Worm (Caenorhabditis elegans) whole organism, L1 larva: ENCODE data around the gene Y34B4A.10.

Experiments
- C16A3.4 ChIP-seq: fragments of 150-350 bp; optimal IDR thresholded peaks from 2 replicates; lab custom pipeline; 2014; ENCODE audit warnings: missing biosample characterization, missing genetic modification characterization
- Y116A8C.19 ChIP-seq: sonication (generic microtip); optimal IDR thresholded peaks from 2 replicates; lab custom pipeline; 2016; ENCODE audit warnings: missing compliant biosample characterization, missing genetic modification characterization, borderline replicate concordance
- alr-1 ChIP-seq: fragments of 200-800 bp; sonication (Bioruptor generic); optimal IDR thresholded peaks from 2 replicates; lab custom pipeline; 2018; ENCODE audit warnings: borderline replicate concordance, mild to moderate bottlenecking, missing genetic modification characterization, missing compliant biosample characterization
- aly-2 ChIP-seq: fragments of 150-350 bp; optimal IDR thresholded peaks from 2 replicates; lab custom pipeline; 2014; ENCODE audit warnings: missing biosample characterization, missing genetic modification characterization
- ceh-8 ChIP-seq: fragments of 200-800 bp; sonication (Bioruptor generic); optimal IDR thresholded peaks from 2 replicates; lab custom pipeline; 2018; ENCODE audit warnings: mild to moderate bottlenecking, missing genetic modification characterization, moderate library complexity, missing compliant biosample characterization
- ceh-88 ChIP-seq: fragments of 200-800 bp; sonication (Bioruptor generic); IDR thresholded peaks from 2 replicates; pipeline ENCODE4 v1.3.6; 2022; ENCODE audit warnings: missing genetic modification characterization, missing compliant biosample characterization
- ceh-90 ChIP-seq: sonication (generic microtip); optimal IDR thresholded peaks from 2 replicates; lab custom pipeline; 2016; ENCODE audit warnings: missing genetic modification characterization, missing compliant biosample characterization
- dsc-1 ChIP-seq: sonication (generic microtip); optimal IDR thresholded peaks from 2 replicates; lab custom pipeline; 2016; ENCODE audit warnings: mild to moderate bottlenecking, missing genetic modification characterization, missing compliant biosample characterization
- efl-1 ChIP-seq, 4 experiments: fragments of 150-350 bp; optimal IDR thresholded peaks in 3 of 4; peaks in 1 of 4; 1 replicate in 1 of 4; 2 replicates in 3 of 4; lab custom pipeline; 2014; ENCODE audit warnings: missing biosample characterization in 2 of 4, missing genetic modification characterization in 2 of 4, missing genetic modification reagents in 2 of 4
- egl-27 ChIP-seq, 2 experiments: fragments of 150-350 bp in 1 of 2; sonication (generic microtip); optimal IDR thresholded peaks; 3 replicates each; lab custom pipeline; 2017 to 2018; ENCODE audit warnings: missing biosample characterization in 2 of 2, missing genetic modification characterization in 2 of 2, missing genetic modification reagents in 2 of 2
- elt-2 ChIP-seq: sonication (generic microtip); optimal IDR thresholded peaks from 2 replicates; lab custom pipeline; 2016; ENCODE audit warnings: missing genetic modification characterization, mild to moderate bottlenecking, inconsistent platforms, missing compliant biosample characterization, missing genetic modification reagents
- elt-3 ChIP-seq, 6 experiments: fragments of 150-350 bp in 1 of 6; sonication (generic microtip); optimal IDR thresholded peaks; 2 replicates each; lab custom pipeline; 2017 to 2018; ENCODE audit warnings: missing biosample characterization in 6 of 6, missing genetic modification characterization in 6 of 6, inconsistent platforms in 1 of 6
- fkh-4 ChIP-seq: sonication (generic microtip); optimal IDR thresholded peaks from 2 replicates; lab custom pipeline; 2016; ENCODE audit warnings: missing compliant biosample characterization, missing genetic modification characterization, borderline replicate concordance
- grh-1 ChIP-seq: fragments of 200-800 bp; sonication (Bioruptor generic); IDR thresholded peaks from 2 replicates; pipeline ENCODE4 v1.3.6; 2022; ENCODE audit warnings: missing genetic modification reagents, missing genetic modification characterization, missing compliant biosample characterization
- hlh-17 ChIP-seq: fragments of 200-800 bp; sonication (Bioruptor generic); optimal IDR thresholded peaks from 2 replicates; lab custom pipeline; 2018; ENCODE audit warnings: missing genetic modification characterization, mild to moderate bottlenecking, missing compliant biosample characterization, moderate library complexity, borderline replicate concordance
- hlh-4 ChIP-seq: sonication (generic microtip); optimal IDR thresholded peaks from 2 replicates; lab custom pipeline; 2016; ENCODE audit warnings: mild to moderate bottlenecking, missing genetic modification characterization, missing compliant biosample characterization
- hpl-2 ChIP-seq: fragments of 150-350 bp; optimal IDR thresholded peaks from 2 replicates; lab custom pipeline; 2014; ENCODE audit warnings: missing biosample characterization, missing genetic modification reagents, missing genetic modification characterization
- irx-1 ChIP-seq: sonication (generic microtip); optimal IDR thresholded peaks from 2 replicates; lab custom pipeline; 2016; ENCODE audit warnings: missing genetic modification characterization, missing compliant biosample characterization
- isw-1 ChIP-seq: fragments of 200-800 bp; sonication (Bioruptor generic); IDR thresholded peaks from 2 replicates; pipeline ENCODE4 v1.3.6; 2022; ENCODE audit warnings: missing genetic modification characterization, missing compliant biosample characterization
- jun-1 ChIP-seq: fragments of 150-350 bp; optimal IDR thresholded peaks from 2 replicates; lab custom pipeline; 2014; ENCODE audit warnings: missing biosample characterization, missing genetic modification reagents, missing genetic modification characterization
- lin-14 ChIP-seq: fragments of 200-800 bp; sonication (Bioruptor generic); optimal IDR thresholded peaks from 2 replicates; lab custom pipeline; 2018; ENCODE audit warnings: mild to moderate bottlenecking, missing genetic modification characterization, moderate library complexity, missing compliant biosample characterization
- lin-15B ChIP-seq: fragments of 150-350 bp; sonication (generic microtip); optimal IDR thresholded peaks from 3 replicates; lab custom pipeline; 2014; ENCODE audit warnings: missing biosample characterization, missing genetic modification characterization
- lir-3 ChIP-seq: sonication (generic microtip); optimal IDR thresholded peaks from 2 replicates; lab custom pipeline; 2016; ENCODE audit warnings: mild to moderate bottlenecking, missing genetic modification characterization, moderate library complexity, missing compliant biosample characterization; ENCODE audit not compliant: poor library complexity
- lsy-2 ChIP-seq, 2 experiments: fragments of 150-350 bp; optimal IDR thresholded peaks; 2 replicates each; lab custom pipeline; 2014; ENCODE audit warnings: missing biosample characterization in 2 of 2, missing genetic modification characterization in 2 of 2
- mab-9 ChIP-seq: fragments of 200-800 bp; sonication (Bioruptor generic); IDR thresholded peaks from 2 replicates; pipeline ENCODE4 v1.3.6; 2022; ENCODE audit warnings: missing genetic modification reagents, missing genetic modification characterization, missing compliant biosample characterization
- mef-2 ChIP-seq: fragments of 150-350 bp; optimal IDR thresholded peaks from 2 replicates; lab custom pipeline; 2014; ENCODE audit warnings: missing biosample characterization, missing genetic modification characterization
- mep-1 ChIP-seq: fragments of 150-350 bp; optimal IDR thresholded peaks from 2 replicates; lab custom pipeline; 2014; ENCODE audit warnings: missing biosample characterization, missing genetic modification characterization
- nhr-11 ChIP-seq: fragments of 150-350 bp; optimal IDR thresholded peaks from 2 replicates; lab custom pipeline; 2014; ENCODE audit warnings: missing biosample characterization, missing genetic modification characterization
- nhr-12 ChIP-seq: sonication (generic microtip); optimal IDR thresholded peaks from 2 replicates; lab custom pipeline; 2017; ENCODE audit warnings: missing biosample characterization, missing genetic modification characterization
- nhr-19 ChIP-seq: fragments of 200-800 bp; sonication (Bioruptor generic); conservative IDR thresholded peaks from 2 replicates; pipeline ENCODE4 v1.3.6; 2022; ENCODE audit warnings: missing genetic modification characterization, missing compliant biosample characterization
- nhr-20 ChIP-seq: sonication (generic microtip); optimal IDR thresholded peaks from 2 replicates; lab custom pipeline; 2016; ENCODE audit warnings: mild to moderate bottlenecking, missing genetic modification characterization, missing compliant biosample characterization
- nhr-237 ChIP-seq: fragments of 150-350 bp; optimal IDR thresholded peaks from 2 replicates; lab custom pipeline; 2014; ENCODE audit warnings: missing biosample characterization, missing genetic modification characterization
- nhr-28 ChIP-seq: fragments of 150-350 bp; optimal IDR thresholded peaks from 2 replicates; lab custom pipeline; 2014; ENCODE audit warnings: missing biosample characterization, missing genetic modification characterization
- nhr-47 ChIP-seq: sonication (generic microtip); optimal IDR thresholded peaks from 2 replicates; lab custom pipeline; 2016; ENCODE audit warnings: mild to moderate bottlenecking, missing genetic modification characterization, moderate library complexity, missing compliant biosample characterization
- nhr-71 ChIP-seq: sonication (generic microtip); optimal IDR thresholded peaks from 2 replicates; lab custom pipeline; 2016; ENCODE audit warnings: mild to moderate bottlenecking, missing genetic modification characterization, moderate library complexity, missing compliant biosample characterization
- nhr-77 ChIP-seq: fragments of 150-350 bp; optimal IDR thresholded peaks from 2 replicates; lab custom pipeline; 2014; ENCODE audit warnings: missing biosample characterization, missing genetic modification characterization
- nhr-84 ChIP-seq: sonication (generic microtip); optimal IDR thresholded peaks from 2 replicates; lab custom pipeline; 2017; ENCODE audit warnings: missing biosample characterization, missing genetic modification characterization
- nhr-85 ChIP-seq: sonication (generic microtip); peaks from one replicate; lab custom pipeline; 2016; ENCODE audit warnings: missing genetic modification characterization, inconsistent platforms, missing compliant biosample characterization
- pag-3 ChIP-seq: sonication (generic microtip); optimal IDR thresholded peaks from 2 replicates; lab custom pipeline; 2017; ENCODE audit warnings: missing genetic modification characterization, mild to moderate bottlenecking, missing compliant biosample characterization, antibody characterized with exemption, borderline replicate concordance; ENCODE audit not compliant: insufficient read depth
- pax-3 ChIP-seq: fragments of 200-800 bp; sonication (Bioruptor generic); optimal IDR thresholded peaks from 2 replicates; lab custom pipeline; 2018; ENCODE audit warnings: mild to moderate bottlenecking, missing genetic modification characterization, moderate library complexity, missing compliant biosample characterization
- pqm-1 ChIP-seq: sonication (generic microtip); optimal IDR thresholded peaks from 3 replicates; lab custom pipeline; 2017; ENCODE audit warnings: missing biosample characterization, missing genetic modification characterization
- rnt-1 ChIP-seq: sonication (generic microtip); optimal IDR thresholded peaks from 2 replicates; lab custom pipeline; 2016; ENCODE audit warnings: mild to moderate bottlenecking, missing genetic modification characterization, moderate library complexity, missing compliant biosample characterization
- sox-4 ChIP-seq: sonication (generic microtip); optimal IDR thresholded peaks from 2 replicates; lab custom pipeline; 2016; ENCODE audit warnings: missing genetic modification characterization, missing compliant biosample characterization
- sptf-1 ChIP-seq: fragments of 150-350 bp; optimal IDR thresholded peaks from 2 replicates; lab custom pipeline; 2014; ENCODE audit warnings: missing biosample characterization, missing genetic modification characterization
- swsn-7 ChIP-seq: sonication (generic microtip); optimal IDR thresholded peaks from 2 replicates; lab custom pipeline; 2016; ENCODE audit warnings: missing genetic modification characterization, missing compliant biosample characterization
- tbx-2 ChIP-seq: sonication (generic microtip); optimal IDR thresholded peaks from 2 replicates; lab custom pipeline; 2016; ENCODE audit warnings: missing genetic modification characterization, missing compliant biosample characterization
- tlp-1 ChIP-seq: fragments of 150-350 bp; optimal IDR thresholded peaks from 2 replicates; lab custom pipeline; 2014; ENCODE audit warnings: missing biosample characterization, missing genetic modification characterization
- unc-62 ChIP-seq: fragments of 150-350 bp; optimal IDR thresholded peaks from 2 replicates; lab custom pipeline; 2014; ENCODE audit warnings: missing biosample characterization, missing genetic modification reagents, missing genetic modification characterization
- unc-86 ChIP-seq: sonication (generic microtip); optimal IDR thresholded peaks from 2 replicates; lab custom pipeline; 2016; ENCODE audit warnings: missing genetic modification characterization, missing compliant biosample characterization
- unc-98 ChIP-seq: fragments of 200-800 bp; sonication (Bioruptor generic); IDR thresholded peaks from 2 replicates; pipeline ENCODE4 v1.3.6; 2022; ENCODE audit warnings: missing genetic modification characterization, missing compliant biosample characterization
- zag-1 ChIP-seq: fragments of 150-350 bp; optimal IDR thresholded peaks from 2 replicates; lab custom pipeline; 2014; ENCODE audit warnings: missing biosample characterization, missing genetic modification characterization
- zip-4 ChIP-seq: fragments of 200-800 bp; sonication (Bioruptor generic); optimal IDR thresholded peaks from 2 replicates; lab custom pipeline; 2018; ENCODE audit warnings: mild to moderate bottlenecking, missing genetic modification characterization, moderate library complexity, missing compliant biosample characterization
- ztf-4 ChIP-seq: fragments of 150-350 bp; optimal IDR thresholded peaks from 2 replicates; lab custom pipeline; 2014; ENCODE audit warnings: missing biosample characterization, missing genetic modification characterization

The Y34B4A.10 gene

ce11 chrX:5279170-5279635 lies 29.5 kb downstream of the Y34B4A.10 start, which contains the start of gene Y34B4A.2:
Y34B4A.2 (plus strand) TSS chrX:5279497.
- TF ChIP-seq nhr-19 (GFP tag; lab: Robert Waterston, UW) (no peak), irx-1 (tag; lab: Kevin White, UChicago) (peak; percentile 33), lir-3 (tag; lab: Kevin White, UChicago) (no peak), grh-1 (GFP tag; lab: Robert Waterston, UW) (no peak), swsn-7 (peak; percentile 39), lsy-2 (tag; optimal IDR thresholded peaks at IDR 0.05; lab: Kevin White, UChicago) (peak in 1 of 2 experiments; percentile 36), nhr-20 (tag; lab: Kevin White, UChicago) (peak; percentile 25), nhr-28 (tag; lab: Kevin White, UChicago) (no peak), unc-86 (tag; lab: Kevin White, UChicago) (no peak), elt-2 (peak; percentile 62), nhr-11 (no peak), zip-4 (GFP tag; lab: Kevin White, UChicago) (no peak), nhr-71 (tag; lab: Kevin White, UChicago) (no peak), isw-1 (no peak), tbx-2 (peak; percentile 25), jun-1 (tag; lab: Kevin White, UChicago) (peak; percentile 26), lin-14 (GFP tag; lab: Kevin White, UChicago) (peak; percentile 39), mab-9 (GFP tag; lab: Robert Waterston, UW) (no peak), sptf-1 (tag; lab: Kevin White, UChicago) (no peak), zag-1 (tag; lab: Kevin White, UChicago) (no peak), nhr-84 (tag; lab: Kevin White, UChicago) (no peak), pax-3 (tag; lab: Kevin White, UChicago) (no peak), aly-2 (no peak), unc-98 (no peak), ceh-88 (GFP tag; lab: Robert Waterston, UW) (no peak), C16A3.4 (tag; lab: Kevin White, UChicago) (no peak), rnt-1 (tag; lab: Kevin White, UChicago) (peak; percentile 25), ceh-90 (tag; lab: Kevin White, UChicago) (no peak), nhr-47 (tag; lab: Kevin White, UChicago) (peak; percentile 50), sox-4 (tag; lab: Kevin White, UChicago) (no peak), nhr-12 (tag; lab: Kevin White, UChicago) (no peak), mef-2 (no peak), pqm-1 (tag; lab: Kevin White, UChicago) (no peak), dsc-1 (tag; lab: Kevin White, UChicago) (peak; percentile 42), hpl-2 (no peak), tlp-1 (no peak), lin-15B (tag; lab: Kevin White, UChicago) (no peak), alr-1 (tag; lab: Kevin White, UChicago) (no peak), efl-1 (optimal IDR thresholded peaks at IDR 0.05; lab: Kevin White, UChicago) (peak; percentile 10 to 22), efl-1 (GFP tag; optimal IDR thresholded peaks at IDR 0.05 in 1 of 2; lab: Kevin White, UChicago) (peak; percentile 5 to 92), egl-27 (tag; optimal IDR thresholded peaks at IDR 0.05; lab: Kevin White, UChicago) (no peak), ztf-4 (no peak), hlh-4 (tag; lab: Kevin White, UChicago) (no peak), fkh-4 (tag; lab: Kevin White, UChicago) (no peak), unc-62 (no peak), Y116A8C.19 (tag; lab: Kevin White, UChicago) (no peak), hlh-17 (GFP tag; lab: Kevin White, UChicago) (no peak), mep-1 (tag; lab: Kevin White, UChicago) (no peak), nhr-85 (no peak), pag-3 (no peak), ceh-8 (no peak), nhr-237 (no peak), elt-3 (tag; optimal IDR thresholded peaks at IDR 0.05; lab: Kevin White, UChicago) (no peak), nhr-77 (tag; lab: Kevin White, UChicago) (no peak)
